Comparison of ENCODE assay signal across 4 worm cellular contexts in the genomic region with DNA sequence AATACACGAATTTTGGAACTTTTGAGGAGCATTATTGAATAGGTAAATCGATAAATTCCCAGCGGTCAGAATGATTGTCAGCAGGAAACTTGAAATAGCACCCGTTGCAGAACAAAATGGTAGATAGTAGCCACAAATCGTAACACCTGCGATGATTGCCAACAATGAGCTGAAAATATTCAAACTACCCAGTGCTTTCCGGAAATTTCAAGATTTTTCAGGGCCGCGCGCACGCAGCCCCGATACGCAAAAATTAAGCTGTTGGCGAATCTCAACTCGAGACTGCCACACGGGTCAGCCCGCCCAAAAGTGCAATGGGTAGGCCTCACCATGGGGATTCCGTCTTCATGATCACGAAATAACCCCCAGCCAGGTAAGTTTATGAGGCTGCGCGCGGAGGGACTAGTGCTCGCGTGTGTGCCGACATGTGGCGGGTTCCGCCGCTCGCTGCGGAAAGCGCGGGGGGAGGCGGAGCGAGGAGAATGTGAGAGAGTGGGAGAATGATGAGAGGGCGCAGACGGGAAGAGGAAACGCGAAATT.
A peak's percentile ranks its signal among the peaks of the same experiment; 100 is the strongest.
TF ChIP-seq lines count a peak whose summit lies in the region.

No protein-coding gene starts in this region.

TF ChIP-seq in whole organism, L2 larva, 48 proteins besides CTCF, POLR2A, EP300 and RAD21 (continued from another document):
- TF ChIP-seq nhr-77 (tag; optimal IDR thresholded peaks at IDR 0.05; lab: Kevin White, UChicago) (peak; percentile 63), C34F6.9 (tag; optimal IDR thresholded peaks at IDR 0.05; lab: Kevin White, UChicago) (peak; percentile 59), mab-5 (tag; optimal IDR thresholded peaks at IDR 0.05; lab: Kevin White, UChicago) (peak; percentile 36), crh-2 (tag; optimal IDR thresholded peaks at IDR 0.05; lab: Kevin White, UChicago) (peak; percentile 92), mdl-1 (tag; optimal IDR thresholded peaks at IDR 0.05; lab: Kevin White, UChicago) (peak; percentile 87 to 91), nhr-21 (tag; optimal IDR thresholded peaks at IDR 0.05; lab: Kevin White, UChicago) (peak; percentile 95), unc-62 (GFP tag; optimal IDR thresholded peaks at IDR 0.05; lab: Kevin White, UChicago) (no peak), aly-2 (tag; optimal IDR thresholded peaks at IDR 0.05; lab: Kevin White, UChicago) (no peak), snpc-4 (tag; optimal IDR thresholded peaks at IDR 0.05; lab: Kevin White, UChicago) (peak; percentile 99), ama-1 (optimal IDR thresholded peaks at IDR 0.05; lab: Kevin White, UChicago) (peak; percentile 100), alr-1 (tag; optimal IDR thresholded peaks at IDR 0.05; lab: Kevin White, UChicago) (no peak), nhr-12 (tag; optimal IDR thresholded peaks at IDR 0.05; lab: Kevin White, UChicago) (no peak), lin-39 (tag; optimal IDR thresholded peaks at IDR 0.05; lab: Kevin White, UChicago) (no peak), ceh-16 (tag; optimal IDR thresholded peaks at IDR 0.05; lab: Kevin White, UChicago) (peak; percentile 98), nhr-6 (tag; optimal IDR thresholded peaks at IDR 0.05; lab: Kevin White, UChicago) (peak; percentile 74), elt-1 (tag; optimal IDR thresholded peaks at IDR 0.05; lab: Kevin White, UChicago) (no peak), ZK546.5 (tag; optimal IDR thresholded peaks at IDR 0.05; lab: Kevin White, UChicago) (peak; percentile 34), F13H6.1 (tag; optimal IDR thresholded peaks at IDR 0.05; lab: Kevin White, UChicago) (peak; percentile 94), nhr-237 (tag; optimal IDR thresholded peaks at IDR 0.05; lab: Kevin White, UChicago) (peak; percentile 70), egl-27 (tag; optimal IDR thresholded peaks at IDR 0.05; lab: Kevin White, UChicago) (peak; percentile 85), lin-13 (GFP tag; optimal IDR thresholded peaks at IDR 0.05; lab: Kevin White, UChicago) (peak; percentile 90), skn-1 (tag; optimal IDR thresholded peaks at IDR 0.05; lab: Kevin White, UChicago) (peak; percentile 22), nhr-10 (tag; optimal IDR thresholded peaks at IDR 0.05; lab: Kevin White, UChicago) (peak; percentile 84), sma-9 (GFP tag; optimal IDR thresholded peaks at IDR 0.05; lab: Kevin White, UChicago) (peak; percentile 88), sma-9 (tag; optimal IDR thresholded peaks at IDR 0.05; lab: Kevin White, UChicago) (no peak), nhr-129 (tag; optimal IDR thresholded peaks at IDR 0.05; lab: Kevin White, UChicago) (peak; percentile 87), zag-1 (tag; optimal IDR thresholded peaks at IDR 0.05; lab: Kevin White, UChicago) (peak; percentile 78), nhr-23 (tag; optimal IDR thresholded peaks at IDR 0.05; lab: Kevin White, UChicago) (no peak)

TF ChIP-seq in whole organism, L4 larva, 104 proteins besides CTCF, POLR2A, EP300 and RAD21 (continued from another document and continues in another):
- TF ChIP-seq saeg-2 (GFP tag; IDR thresholded peaks at IDR 0.05; lab: Robert Waterston, UW) (peak; percentile 84), nhr-111 (GFP tag; optimal IDR thresholded peaks at IDR 0.05; lab: Kevin White, UChicago) (peak; percentile 95), duxl-1 (tag; optimal IDR thresholded peaks at IDR 0.05; lab: Kevin White, UChicago; ENCODE audit: poor library complexity) (peak; percentile 91), aha-1 (tag; lab: Kevin White, UChicago) (peak; percentile 100), snpc-4 (tag; optimal IDR thresholded peaks at IDR 0.05; lab: Kevin White, UChicago) (peak; percentile 97), zip-11 (GFP tag; IDR thresholded peaks at IDR 0.05; lab: Robert Waterston, UW) (no peak), Y5F2A.4 (GFP tag; optimal IDR thresholded peaks at IDR 0.05; lab: Kevin White, UChicago) (peak; percentile 49), fos-1 (tag; optimal IDR thresholded peaks at IDR 0.05; lab: Kevin White, UChicago) (peak; percentile 18), mdl-1 (tag; optimal IDR thresholded peaks at IDR 0.05; lab: Kevin White, UChicago) (peak; percentile 86 to 95), egl-27 (tag; optimal IDR thresholded peaks at IDR 0.05; lab: Kevin White, UChicago) (no peak), T20F7.1 (GFP tag; optimal IDR thresholded peaks at IDR 0.05; lab: Kevin White, UChicago) (no peak), cey-2 (tag; optimal IDR thresholded peaks at IDR 0.05; lab: Kevin White, UChicago; ENCODE audit: borderline replicate concordance, insufficient read depth) (no peak), nhr-10 (tag; optimal IDR thresholded peaks at IDR 0.05; lab: Kevin White, UChicago) (peak; percentile 77), nhr-77 (tag; optimal IDR thresholded peaks at IDR 0.05; lab: Kevin White, UChicago) (peak; percentile 85), jun-1 (tag; optimal IDR thresholded peaks at IDR 0.05; lab: Kevin White, UChicago) (peak; percentile 73), lin-39 (tag; optimal IDR thresholded peaks at IDR 0.05; lab: Kevin White, UChicago) (no peak), daf-8 (GFP tag; IDR thresholded peaks at IDR 0.05; lab: Robert Waterston, UW) (peak; percentile 79; the same call in 1 of the 2 replicates), Y48G9A.11 (GFP tag; IDR thresholded peaks at IDR 0.05; lab: Robert Waterston, UW) (peak; percentile 90), ztf-7 (tag; optimal IDR thresholded peaks at IDR 0.05; lab: Kevin White, UChicago) (peak; percentile 38), ceh-62 (tag; optimal IDR thresholded peaks at IDR 0.05; lab: Kevin White, UChicago) (no peak), nhr-42 (GFP tag; IDR thresholded peaks at IDR 0.05; lab: Robert Waterston, UW) (peak; percentile 94), F37D6.2 (tag; optimal IDR thresholded peaks at IDR 0.05; lab: Kevin White, UChicago) (peak; percentile 82), ctbp-1 (GFP tag; IDR thresholded peaks at IDR 0.05; lab: Robert Waterston, UW) (peak; percentile 93), nhr-102 (tag; optimal IDR thresholded peaks at IDR 0.05; lab: Kevin White, UChicago) (peak; percentile 96), madf-9 (GFP tag; conservative IDR thresholded peaks at IDR 0.05; lab: Robert Waterston, UW) (peak; percentile 98), nhr-28 (tag; optimal IDR thresholded peaks at IDR 0.05; lab: Kevin White, UChicago) (peak; percentile 72), lim-7 (GFP tag; IDR thresholded peaks at IDR 0.05; lab: Robert Waterston, UW) (peak; percentile 82), skn-1 (tag; optimal IDR thresholded peaks at IDR 0.05; lab: Kevin White, UChicago) (no peak), ceh-28 (tag; optimal IDR thresholded peaks at IDR 0.05; lab: Kevin White, UChicago) (peak; percentile 30), gei-8 (GFP tag; optimal IDR thresholded peaks at IDR 0.05; lab: Kevin White, UChicago) (peak; percentile 90), spr-3 (GFP tag; optimal IDR thresholded peaks at IDR 0.05; lab: Kevin White, UChicago) (peak; percentile 95), lin-15B (tag; optimal IDR thresholded peaks at IDR 0.05; lab: Kevin White, UChicago) (peak; percentile 2), unc-39 (tag; optimal IDR thresholded peaks at IDR 0.05; lab: Kevin White, UChicago) (peak; percentile 46), lin-1 (GFP tag; IDR thresholded peaks at IDR 0.05; lab: Robert Waterston, UW) (peak; percentile 76)

TF ChIP-seq in whole organism, late embryonic, 69 proteins besides CTCF, POLR2A, EP300 and RAD21 (continued from another document):
- TF ChIP-seq K09A11.1 (tag; optimal IDR thresholded peaks at IDR 0.05; lab: Kevin White, UChicago; ENCODE audit: insufficient read depth), result no peak
- TF ChIP-seq hlh-15 (tag; optimal IDR thresholded peaks at IDR 0.05; lab: Kevin White, UChicago), result no peak
- TF ChIP-seq C38D4.7 (GFP tag; optimal IDR thresholded peaks at IDR 0.05; lab: Kevin White, UChicago), result peak; percentile 42
- TF ChIP-seq ceh-22 (tag; optimal IDR thresholded peaks at IDR 0.05; lab: Kevin White, UChicago), result no peak
- TF ChIP-seq odd-2 (tag; optimal IDR thresholded peaks at IDR 0.05; lab: Kevin White, UChicago), result no peak
- TF ChIP-seq ceh-6 (GFP tag; optimal IDR thresholded peaks at IDR 0.05; lab: Kevin White, UChicago), result peak; percentile 24
- TF ChIP-seq gmeb-2 (tag; optimal IDR thresholded peaks at IDR 0.05; lab: Kevin White, UChicago), result peak; percentile 45
- TF ChIP-seq ceh-2 (tag; optimal IDR thresholded peaks at IDR 0.05; lab: Kevin White, UChicago), result peak; percentile 47
- peak; percentile 70 for TF ChIP-seq C08G9.2 (tag; optimal IDR thresholded peaks at IDR 0.05; lab: Kevin White, UChicago)
- no peak for TF ChIP-seq npax-4 (tag; optimal IDR thresholded peaks at IDR 0.05; lab: Kevin White, UChicago)
- peak; percentile 31; the same call in 1 of the 2 replicates for TF ChIP-seq sox-2 (GFP tag; IDR thresholded peaks at IDR 0.05; lab: Robert Waterston, UW)
- TF ChIP-seq ref-2 (tag; optimal IDR thresholded peaks at IDR 0.05; lab: Kevin White, UChicago), result peak; percentile 85
- TF ChIP-seq hlh-6 (tag; optimal IDR thresholded peaks at IDR 0.05; lab: Kevin White, UChicago), result peak; percentile 65
- TF ChIP-seq pros-1 (tag; optimal IDR thresholded peaks at IDR 0.05; lab: Kevin White, UChicago), result peak; percentile 85
- TF ChIP-seq rnt-1 (tag; optimal IDR thresholded peaks at IDR 0.05; lab: Kevin White, UChicago), result peak; percentile 48
- peak; percentile 25 for TF ChIP-seq hlh-8 (tag; optimal IDR thresholded peaks at IDR 0.05; lab: Kevin White, UChicago)
- TF ChIP-seq ceh-31 (tag; optimal IDR thresholded peaks at IDR 0.05; lab: Kevin White, UChicago), result peak; percentile 74
- TF ChIP-seq mec-3 (tag; optimal IDR thresholded peaks at IDR 0.05; lab: Kevin White, UChicago; ENCODE audit: borderline replicate concordance), result no peak
- TF ChIP-seq ceh-34 (tag; optimal IDR thresholded peaks at IDR 0.05; lab: Kevin White, UChicago), result peak; percentile 77
- TF ChIP-seq dve-1 (tag; optimal IDR thresholded peaks at IDR 0.05; lab: Kevin White, UChicago), result peak; percentile 35
- no peak for TF ChIP-seq ceh-45 (GFP tag; IDR thresholded peaks at IDR 0.05; lab: Robert Waterston, UW)
- no peak for TF ChIP-seq hlh-13 (GFP tag; optimal IDR thresholded peaks at IDR 0.05; lab: Kevin White, UChicago)
- TF ChIP-seq fkh-10 (GFP tag; optimal IDR thresholded peaks at IDR 0.05; lab: Kevin White, UChicago), result no peak
- TF ChIP-seq pqm-1 (tag; optimal IDR thresholded peaks at IDR 0.05; lab: Kevin White, UChicago), result peak; percentile 29
- peak; percentile 26 for TF ChIP-seq madf-2 (tag; optimal IDR thresholded peaks at IDR 0.05; lab: Kevin White, UChicago)
- TF ChIP-seq ets-4 (tag; optimal IDR thresholded peaks at IDR 0.05; lab: Kevin White, UChicago), result peak; percentile 12
- peak; percentile 34 for TF ChIP-seq pat-9 (tag; optimal IDR thresholded peaks at IDR 0.05; lab: Kevin White, UChicago)
- TF ChIP-seq nfya-1 (tag; optimal IDR thresholded peaks at IDR 0.05; lab: Kevin White, UChicago), result peak; percentile 66
- TF ChIP-seq unc-42 (tag; optimal IDR thresholded peaks at IDR 0.05; lab: Kevin White, UChicago), result peak; percentile 6
- peak; percentile 62 for TF ChIP-seq eyg-1 (tag; optimal IDR thresholded peaks at IDR 0.05; lab: Kevin White, UChicago)
- TF ChIP-seq elt-4 (tag; optimal IDR thresholded peaks at IDR 0.05; lab: Kevin White, UChicago), result no peak

TF ChIP-seq in whole organism, mixed stage, embryonic, 35 proteins besides CTCF, POLR2A, EP300 and RAD21 (continued from another document):
- TF ChIP-seq sptf-1 (tag; optimal IDR thresholded peaks at IDR 0.05; lab: Kevin White, UChicago), result peak; percentile 77
- TF ChIP-seq lin-13 (tag; optimal IDR thresholded peaks at IDR 0.05; lab: Kevin White, UChicago), result peak; percentile 89
- no peak for TF ChIP-seq nhr-12 (tag; optimal IDR thresholded peaks at IDR 0.05; lab: Kevin White, UChicago)
- no peak for TF ChIP-seq nhr-2 (tag; optimal IDR thresholded peaks at IDR 0.05; lab: Kevin White, UChicago)
- peak; percentile 57 for TF ChIP-seq mep-1 (tag; optimal IDR thresholded peaks at IDR 0.05; lab: Kevin White, UChicago)
- no peak for TF ChIP-seq hlh-1 (tag; optimal IDR thresholded peaks at IDR 0.05; lab: Kevin White, UChicago)
- TF ChIP-seq ham-2 (GFP tag; optimal IDR thresholded peaks at IDR 0.05; lab: Kevin White, UChicago), result peak; percentile 69
- TF ChIP-seq mls-2 (tag; optimal IDR thresholded peaks at IDR 0.05; lab: Kevin White, UChicago), result peak; percentile 76
